Fruit fly (Drosophila melanogaster): ENCODE data around the gene CG14626.

DNA sequence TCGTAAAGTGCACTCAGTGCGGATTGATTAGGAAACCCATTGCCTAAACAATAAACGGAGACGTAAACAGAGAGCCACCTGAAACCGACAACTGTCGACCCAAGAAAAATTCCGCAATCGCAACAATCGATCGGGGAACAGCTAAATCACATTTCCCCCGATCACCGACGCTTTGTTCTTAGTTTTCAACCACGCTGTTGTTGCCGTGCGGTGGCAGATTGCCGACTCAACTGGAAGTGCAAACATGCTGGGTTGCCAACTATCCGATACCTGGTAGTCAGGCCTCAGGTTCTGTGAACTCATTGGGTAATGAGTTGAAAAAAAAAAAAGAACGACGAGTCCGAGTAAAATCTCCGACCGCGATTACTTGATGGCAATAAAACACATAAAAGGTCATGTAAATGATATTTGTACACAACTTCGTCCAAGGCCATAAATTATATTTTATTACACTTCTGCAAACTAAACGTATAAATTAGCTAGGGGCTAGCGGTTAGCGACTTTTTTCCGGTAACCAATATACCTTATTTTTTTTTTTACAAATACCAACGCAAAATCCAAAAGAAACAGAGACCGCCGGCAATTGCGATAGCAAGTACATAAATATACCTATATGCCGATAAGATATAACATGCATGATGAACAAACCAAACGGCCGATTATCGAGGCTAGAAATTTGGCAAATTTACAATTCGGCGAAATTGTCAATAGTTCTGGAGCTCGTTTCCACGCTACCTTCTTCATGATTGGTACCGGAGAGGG is 14.3 kb upstream of the CG14626 start, which contains the start of gene CG11378:
- TF ChIP-seq EcR (GFP tag; optimal IDR thresholded peaks at IDR 0.05), result no peak
- no peak for TF ChIP-seq CG12605 (GFP tag; IDR thresholded peaks at IDR 0.05)
- no peak for TF ChIP-seq CG9948 (tag; optimal IDR thresholded peaks at IDR 0.05)
- TF ChIP-seq gl (tag; optimal IDR thresholded peaks at IDR 0.05), result no peak
- no peak for TF ChIP-seq Ets98B (GFP tag; IDR thresholded peaks at IDR 0.05)
- no peak for TF ChIP-seq Pif1A (GFP tag; optimal IDR thresholded peaks at IDR 0.05)
- no peak for TF ChIP-seq CG34367 (tag; optimal IDR thresholded peaks at IDR 0.05)
- TF ChIP-seq CG10348 (GFP tag; IDR thresholded peaks at IDR 0.05), result no peak
- TF ChIP-seq CG17806 (tag; optimal IDR thresholded peaks at IDR 0.05), result no peak

All from whole organism, pupa.